Worm (Caenorhabditis elegans) whole organism, midembryonic: ENCODE measurements around the gene C17B7.9.

Experiments
- T22C8.4 ChIP-seq: fragments of 200-800 bp; sonication (Bioruptor generic); IDR thresholded peaks from 2 replicates; pipeline ENCODE4 v1.3.6; 2022; ENCODE audit warnings: missing genetic modification characterization, missing compliant biosample characterization
- cog-1 ChIP-seq: sonication (generic microtip); optimal IDR thresholded peaks from 2 replicates; lab custom pipeline; 2016; ENCODE audit warnings: missing genetic modification characterization, missing compliant biosample characterization
- flt-1 ChIP-seq: fragments of 200-800 bp; sonication (Bioruptor generic); IDR thresholded peaks from 2 replicates; pipeline ENCODE4 v1.3.6; 2022; ENCODE audit warnings: missing genetic modification characterization, missing compliant biosample characterization
- klf-2 ChIP-seq: fragments of 200-800 bp; sonication (Bioruptor generic); conservative IDR thresholded peaks from 2 replicates; pipeline ENCODE4 v1.3.6; 2022; ENCODE audit warnings: missing genetic modification reagents, missing genetic modification characterization, missing compliant biosample characterization
- med-1 ChIP-seq: sonication (generic microtip); optimal IDR thresholded peaks from 2 replicates; lab custom pipeline; 2017; ENCODE audit warnings: missing genetic modification characterization, mild to moderate bottlenecking, missing compliant biosample characterization, antibody characterized with exemption, missing genetic modification reagents; ENCODE audit not compliant: insufficient read depth
- ref-1 ChIP-seq: fragments of 200-800 bp; sonication (Bioruptor generic); conservative IDR thresholded peaks from 2 replicates; pipeline ENCODE4 v1.3.6; 2022; ENCODE audit warnings: missing genetic modification reagents, missing genetic modification characterization, missing compliant biosample characterization
- tab-1 ChIP-seq: fragments of 200-800 bp; sonication (Bioruptor generic); IDR thresholded peaks from 2 replicates; pipeline ENCODE4 v1.3.6; 2022; ENCODE audit warnings: missing genetic modification characterization, missing compliant biosample characterization
- ztf-23 ChIP-seq: fragments of 200-800 bp; sonication (Bioruptor generic); IDR thresholded peaks from 2 replicates; pipeline ENCODE4 v1.3.6; 2022; ENCODE audit warnings: missing genetic modification reagents, missing genetic modification characterization, missing compliant biosample characterization
- ztf-29 ChIP-seq: fragments of 200-800 bp; sonication (Bioruptor generic); IDR thresholded peaks from 2 replicates; pipeline ENCODE4 v1.3.6; 2022; ENCODE audit warnings: missing genetic modification reagents, missing genetic modification characterization, missing compliant biosample characterization

C17B7.9 gene

ce11 chrV:3351266-3351665 is 19.3 kb upstream of the C17B7.9 start, which contains the start of gene str-63:
Gene str-63 (plus strand): TSS chrV:3351566.
- no peak for TF ChIP-seq cog-1
- no peak for TF ChIP-seq flt-1
- no peak for TF ChIP-seq ref-1
- no peak for TF ChIP-seq ztf-29
- no peak for TF ChIP-seq ztf-23 (GFP tag; lab: Robert Waterston, UW)
- no peak for TF ChIP-seq klf-2 (GFP tag; lab: Robert Waterston, UW)
- no peak for TF ChIP-seq T22C8.4 (GFP tag; lab: Robert Waterston, UW)
- no peak for TF ChIP-seq med-1 (GFP tag; lab: Kevin White, UChicago)
- no peak for TF ChIP-seq tab-1 (GFP tag; lab: Robert Waterston, UW)

ce11 chrV:3349877-3350276 is 18.0 kb upstream of the C17B7.9 start, which contains the start of gene C17B7.15:
Gene C17B7.15 (plus strand): TSS chrV:3350177.
- TF ChIP-seq med-1 (GFP tag; lab: Kevin White, UChicago): no peak
- no peak for TF ChIP-seq flt-1
- no peak for TF ChIP-seq T22C8.4 (GFP tag; lab: Robert Waterston, UW)
- no peak for TF ChIP-seq ztf-23 (GFP tag; lab: Robert Waterston, UW)
- no peak for TF ChIP-seq klf-2 (GFP tag; lab: Robert Waterston, UW)
- TF ChIP-seq ztf-29: no peak
- TF ChIP-seq ref-1: no peak
- TF ChIP-seq tab-1 (GFP tag; lab: Robert Waterston, UW): no peak
- no peak for TF ChIP-seq cog-1

ce11 chrV:3347486-3347885 is 15.6 kb upstream of the C17B7.9 start:
- TF ChIP-seq ztf-23 (GFP tag; lab: Robert Waterston, UW): no peak

ce11 chrV:3346434-3347019 is 14.6 kb upstream of the C17B7.9 start, which contains the start of gene fbxa-65:
Gene fbxa-65 (minus strand): TSS chrV:3346484.
- TF ChIP-seq T22C8.4 (GFP tag; lab: Robert Waterston, UW) (no peak), ref-1 (no peak), ztf-29 (no peak), klf-2 (GFP tag; lab: Robert Waterston, UW) (no peak), ztf-23 (GFP tag; lab: Robert Waterston, UW) (no peak), flt-1 (no peak), tab-1 (GFP tag; lab: Robert Waterston, UW) (no peak)

ce11 chrV:3344001-3344400 is 12.1 kb upstream of the C17B7.9 start:
- TF ChIP-seq T22C8.4 (GFP tag; lab: Robert Waterston, UW): no peak
- no peak for TF ChIP-seq ztf-29
- no peak for TF ChIP-seq tab-1 (GFP tag; lab: Robert Waterston, UW)
- TF ChIP-seq flt-1: no peak
- no peak for TF ChIP-seq med-1 (GFP tag; lab: Kevin White, UChicago)
- TF ChIP-seq cog-1: no peak
- no peak for TF ChIP-seq ztf-23 (GFP tag; lab: Robert Waterston, UW)
- TF ChIP-seq klf-2 (GFP tag; lab: Robert Waterston, UW): no peak
- TF ChIP-seq ref-1: no peak

ce11 chrV:3342504-3342903 is 10.6 kb upstream of the C17B7.9 start, which contains the start of gene C17B7.3:
Gene C17B7.3 (plus strand): TSS chrV:3342804.
- TF ChIP-seq tab-1 (GFP tag; lab: Robert Waterston, UW) (no peak), ztf-29 (no peak), klf-2 (GFP tag; lab: Robert Waterston, UW) (no peak), ztf-23 (GFP tag; lab: Robert Waterston, UW) (no peak), ref-1 (no peak), flt-1 (no peak), med-1 (GFP tag; lab: Kevin White, UChicago) (no peak), cog-1 (no peak), T22C8.4 (GFP tag; lab: Robert Waterston, UW) (no peak)

ce11 chrV:3341906-3342305 is 10.0 kb upstream of the C17B7.9 start, which contains the start of gene C17B7.10:
Gene C17B7.10 (minus strand): TSS chrV:3342006.
- TF ChIP-seq ref-1 (no peak), ztf-23 (GFP tag; lab: Robert Waterston, UW) (no peak), klf-2 (GFP tag; lab: Robert Waterston, UW) (no peak), ztf-29 (no peak), cog-1 (no peak), flt-1 (no peak), tab-1 (GFP tag; lab: Robert Waterston, UW) (no peak), T22C8.4 (GFP tag; lab: Robert Waterston, UW) (no peak), med-1 (GFP tag; lab: Kevin White, UChicago) (no peak)

ce11 chrV:3339009-3339408 is 7.1 kb upstream of the C17B7.9 start, which contains the start of gene C17B7.4:
Gene C17B7.4 (plus strand): TSS chrV:3339309.
- no peak for TF ChIP-seq med-1 (GFP tag; lab: Kevin White, UChicago)
- TF ChIP-seq cog-1: no peak
- TF ChIP-seq ref-1: no peak
- TF ChIP-seq T22C8.4 (GFP tag; lab: Robert Waterston, UW): no peak
- TF ChIP-seq flt-1: no peak
- TF ChIP-seq ztf-23 (GFP tag; lab: Robert Waterston, UW): no peak
- TF ChIP-seq ztf-29: no peak
- no peak for TF ChIP-seq tab-1 (GFP tag; lab: Robert Waterston, UW)
- no peak for TF ChIP-seq klf-2 (GFP tag; lab: Robert Waterston, UW)

- TF ChIP-seq med-1 (GFP tag; lab: Kevin White, UChicago) (no peak), cog-1 (no peak), flt-1 (no peak), ref-1 (no peak), ztf-23 (GFP tag; lab: Robert Waterston, UW) (no peak), klf-2 (GFP tag; lab: Robert Waterston, UW) (no peak), tab-1 (GFP tag; lab: Robert Waterston, UW) (no peak), ztf-29 (no peak), T22C8.4 (GFP tag; lab: Robert Waterston, UW) (no peak)
Observed at ce11 chrV:3333334-3333733, 1.4 kb upstream of the C17B7.9 start, which contains the start of gene C17B7.5. Gene C17B7.5 (plus strand): TSS chrV:3333634.

- no peak for TF ChIP-seq ztf-29
- no peak for TF ChIP-seq ref-1
- no peak for TF ChIP-seq tab-1 (GFP tag; lab: Robert Waterston, UW)
- TF ChIP-seq klf-2 (GFP tag; lab: Robert Waterston, UW): no peak
- no peak for TF ChIP-seq flt-1
- no peak for TF ChIP-seq ztf-23 (GFP tag; lab: Robert Waterston, UW)
- no peak for TF ChIP-seq T22C8.4 (GFP tag; lab: Robert Waterston, UW)
- no peak for TF ChIP-seq med-1 (GFP tag; lab: Kevin White, UChicago)
- TF ChIP-seq cog-1: no peak
Observed at ce11 chrV:3324178-3324577, 7.7 kb downstream of the C17B7.9 start, which contains the start of gene C17B7.8. Gene C17B7.8 (minus strand): TSS chrV:3324278.
